Fruit fly (Drosophila melanogaster): Measurements from ENCODE around the gene spdi.

The spdi gene

DNA sequence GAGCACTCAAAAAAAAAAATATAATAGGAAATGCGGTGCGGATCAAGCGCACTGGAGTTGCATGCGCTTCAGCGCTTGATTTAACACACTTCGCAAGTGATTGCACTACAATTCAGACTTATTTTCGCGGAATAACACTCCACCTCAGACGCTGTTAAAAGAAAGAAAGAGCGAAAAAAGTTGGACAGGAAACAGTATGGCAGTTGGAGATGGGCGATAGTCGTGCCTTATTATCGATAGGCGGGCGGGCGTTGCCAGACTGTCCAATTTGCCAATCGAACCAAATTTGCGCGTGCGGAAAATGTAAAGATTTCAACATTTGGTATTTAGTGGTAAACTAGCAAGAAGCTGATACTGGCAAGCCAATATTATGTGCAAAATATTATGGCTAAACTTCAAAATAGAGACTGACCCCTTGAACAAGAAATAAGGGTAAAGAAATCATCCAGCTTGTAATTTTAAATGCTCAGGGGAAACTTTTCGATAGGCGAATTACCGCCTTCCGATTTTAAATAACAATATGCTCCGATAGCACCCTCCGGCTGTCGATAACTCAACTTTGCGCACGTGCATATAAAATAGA lies 9.3 kb upstream of the spdi start, which contains the start of the genes RpL36 and Mybbp1A (continued):
- peak; percentile 43 for TF ChIP-seq CG3065 (GFP tag; optimal IDR thresholded peaks at IDR 0.05)
- no peak for TF ChIP-seq zf30C (GFP tag; optimal IDR thresholded peaks at IDR 0.05)
- TF ChIP-seq NC2α (GFP tag; optimal IDR thresholded peaks at IDR 0.05) = peak; percentile 61
- peak; percentile 28; the same call in 1 of the 2 replicates for TF ChIP-seq HLH3B (GFP tag; IDR thresholded peaks at IDR 0.05)
- no peak for TF ChIP-seq oc (tag; optimal IDR thresholded peaks at IDR 0.05)
- 0 out of 3 replicates have a peak, but pooled peaks have one; percentile 37 for TF ChIP-seq CG3726 (GFP tag; IDR thresholded peaks at IDR 0.05)
- peak; percentile 41; the same call in 1 of the 2 replicates for TF ChIP-seq CG4730 (GFP tag; IDR thresholded peaks at IDR 0.05)
- peak; percentile 90 for TF ChIP-seq phol (tag; optimal IDR thresholded peaks at IDR 0.05)
- TF ChIP-seq pita (GFP tag; optimal IDR thresholded peaks at IDR 0.05) = no peak
- no peak for TF ChIP-seq br (optimal IDR thresholded peaks at IDR 0.05)
- peak; percentile 80 for TF ChIP-seq Max (GFP tag; optimal IDR thresholded peaks at IDR 0.05)
- peak; percentile 83 for TF ChIP-seq CG4328 (GFP tag; optimal IDR thresholded peaks at IDR 0.05)
- TF ChIP-seq Sin3A (optimal IDR thresholded peaks at IDR 0.05) = peak; percentile 92
- TF ChIP-seq btn (GFP tag; optimal IDR thresholded peaks at IDR 0.05) = peak; percentile 42
- TF ChIP-seq Dek (tag; optimal IDR thresholded peaks at IDR 0.05) = peak; percentile 41
- no peak for TF ChIP-seq tio (GFP tag; optimal IDR thresholded peaks at IDR 0.05)
- TF ChIP-seq CG4707 (GFP tag; optimal IDR thresholded peaks at IDR 0.05) = peak; percentile 46
- TF ChIP-seq Pdp1 (GFP tag; optimal IDR thresholded peaks at IDR 0.05) = peak; percentile 37 to 71
- TF ChIP-seq Nf-YB (GFP tag; optimal IDR thresholded peaks at IDR 0.05) = peak; percentile 52
- peak; percentile 78 for TF ChIP-seq CG9876 (GFP tag; optimal IDR thresholded peaks at IDR 0.05)
- TF ChIP-seq vnd (GFP tag; IDR thresholded peaks at IDR 0.05; ENCODE audit: partially characterized antibody) = peak; percentile 99
- TF ChIP-seq CG8478 (optimal IDR thresholded peaks at IDR 0.05) = no peak
- TF ChIP-seq az2 (GFP tag; optimal IDR thresholded peaks at IDR 0.05) = peak; percentile 58
- TF ChIP-seq CG6654 (GFP tag; optimal IDR thresholded peaks at IDR 0.05) = no peak
- peak; percentile 80 for TF ChIP-seq HLH54F (GFP tag; optimal IDR thresholded peaks at IDR 0.05)
- TF ChIP-seq ranshi (GFP tag; IDR thresholded peaks at IDR 0.05) = peak; percentile 66
- peak; percentile 57 for TF ChIP-seq grn (GFP tag; optimal IDR thresholded peaks at IDR 0.05)
- no peak for TF ChIP-seq fru (optimal IDR thresholded peaks at IDR 0.05)
- no peak for TF ChIP-seq jigr1 (GFP tag; IDR thresholded peaks at IDR 0.05)
- TF ChIP-seq CG11696 (GFP tag; IDR thresholded peaks at IDR 0.05) = 0 out of 2 replicates have a peak, but pooled peaks have one; percentile 6
- TF ChIP-seq cato (GFP tag; optimal IDR thresholded peaks at IDR 0.05; ENCODE audit: borderline replicate concordance) = peak; percentile 39
- TF ChIP-seq NK7.1 (GFP tag; optimal IDR thresholded peaks at IDR 0.05) = peak; percentile 67
- peak; percentile 53 for TF ChIP-seq ind (GFP tag; optimal IDR thresholded peaks at IDR 0.05)
- peak; percentile 79; the same call in 2 of the 3 replicates for TF ChIP-seq CG11456 (GFP tag; IDR thresholded peaks at IDR 0.05)
- TF ChIP-seq CG7271 (tag; optimal IDR thresholded peaks at IDR 0.05) = peak; percentile 68
- TF ChIP-seq E2f2 (GFP tag; IDR thresholded peaks at IDR 0.05) = peak; percentile 82
- peak; percentile 90 for TF ChIP-seq Dll (GFP tag; IDR thresholded peaks at IDR 0.05; ENCODE audit: partially characterized antibody)
- TF ChIP-seq ewg (GFP tag; optimal IDR thresholded peaks at IDR 0.05) = peak; percentile 84
- TF ChIP-seq usp (GFP tag; optimal IDR thresholded peaks at IDR 0.05) = no peak
- no peak for TF ChIP-seq sd (tag; optimal IDR thresholded peaks at IDR 0.05)
- TF ChIP-seq sima (GFP tag; optimal IDR thresholded peaks at IDR 0.05) = peak; percentile 24
- TF ChIP-seq zen2 (GFP tag; IDR thresholded peaks at IDR 0.05; ENCODE audit: partially characterized antibody) = peak; percentile 80
- TF ChIP-seq ato (GFP tag; IDR thresholded peaks at IDR 0.05; ENCODE audit: partially characterized antibody) = peak; percentile 81
- TF ChIP-seq CG15696 (tag; optimal IDR thresholded peaks at IDR 0.05) = no peak
- TF ChIP-seq Doc2 (GFP tag; IDR thresholded peaks at IDR 0.05) = no peak
- peak; percentile 93 for TF ChIP-seq hb (GFP tag; IDR thresholded peaks at IDR 0.05; ENCODE audit: partially characterized antibody)
- no peak for TF ChIP-seq pan (optimal IDR thresholded peaks at IDR 0.05)
- peak in 1 of 2 experiments; percentile 67 for TF ChIP-seq pan (GFP tag; optimal IDR thresholded peaks at IDR 0.05 in 1 of 2, IDR thresholded peaks at IDR 0.05 in 1 of 2)
- TF ChIP-seq scrt (GFP tag; optimal IDR thresholded peaks at IDR 0.05) = peak; percentile 62
- no peak for TF ChIP-seq CG5180 (GFP tag; optimal IDR thresholded peaks at IDR 0.05)
- peak; percentile 63; the same call in 1 of the 2 replicates for TF ChIP-seq CG16779 (GFP tag; IDR thresholded peaks at IDR 0.05)
